Worm (Caenorhabditis elegans) whole organism, L1 larva: Measurements from ENCODE around the gene lrch-1.

ENCODE experiments used
- C04F5.9 ChIP-seq: sonication (generic microtip); optimal IDR thresholded peaks from 2 replicates; lab custom pipeline; 2016; ENCODE audit warnings: missing genetic modification characterization, missing compliant biosample characterization
- C16A3.4 ChIP-seq: fragments of 150-350 bp; optimal IDR thresholded peaks from 2 replicates; lab custom pipeline; 2014; ENCODE audit warnings: missing biosample characterization, missing genetic modification characterization
- C34B4.2 ChIP-seq: sonication (generic microtip); optimal IDR thresholded peaks from 2 replicates; lab custom pipeline; 2017; ENCODE audit warnings: mild to moderate bottlenecking, missing genetic modification characterization, missing compliant biosample characterization
- aly-2 ChIP-seq: fragments of 150-350 bp; optimal IDR thresholded peaks from 2 replicates; lab custom pipeline; 2014; ENCODE audit warnings: missing biosample characterization, missing genetic modification characterization
- blmp-1 ChIP-seq: fragments of 150-350 bp; optimal IDR thresholded peaks from 2 replicates; lab custom pipeline; 2014; ENCODE audit warnings: missing biosample characterization, missing genetic modification characterization
- ceh-8 ChIP-seq: fragments of 200-800 bp; sonication (Bioruptor generic); optimal IDR thresholded peaks from 2 replicates; lab custom pipeline; 2018; ENCODE audit warnings: mild to moderate bottlenecking, missing genetic modification characterization, moderate library complexity, missing compliant biosample characterization
- ceh-82 ChIP-seq, 3 experiments: fragments of 150-350 bp in 1 of 3; sonication (generic microtip) in 2 of 3; optimal IDR thresholded peaks; 2 replicates each; lab custom pipeline; 2014 to 2017; ENCODE audit warnings: missing biosample characterization in 3 of 3, missing genetic modification characterization in 3 of 3
- ces-1 ChIP-seq: fragments of 150-350 bp; optimal IDR thresholded peaks from 2 replicates; lab custom pipeline; 2014; ENCODE audit warnings: missing biosample characterization, missing genetic modification reagents, missing genetic modification characterization
- dsc-1 ChIP-seq: sonication (generic microtip); optimal IDR thresholded peaks from 2 replicates; lab custom pipeline; 2016; ENCODE audit warnings: mild to moderate bottlenecking, missing genetic modification characterization, missing compliant biosample characterization
- efl-1 ChIP-seq, 4 experiments: fragments of 150-350 bp; optimal IDR thresholded peaks in 3 of 4; peaks in 1 of 4; 1 replicate in 1 of 4; 2 replicates in 3 of 4; lab custom pipeline; 2014; ENCODE audit warnings: missing biosample characterization in 2 of 4, missing genetic modification characterization in 2 of 4, missing genetic modification reagents in 2 of 4
- egl-13 ChIP-seq: sonication (generic microtip); optimal IDR thresholded peaks from 2 replicates; lab custom pipeline; 2016; ENCODE audit warnings: missing genotype, missing genetic modification reagents, missing genetic modification characterization, missing compliant biosample characterization
- fkh-8 ChIP-seq: sonication (generic microtip); optimal IDR thresholded peaks from 2 replicates; lab custom pipeline; 2016; ENCODE audit warnings: mild to moderate bottlenecking, missing genetic modification characterization, missing compliant biosample characterization
- fos-1 ChIP-seq: fragments of 150-350 bp; optimal IDR thresholded peaks from 2 replicates; lab custom pipeline; 2014; ENCODE audit warnings: missing biosample characterization, missing genetic modification characterization
- grh-1 ChIP-seq: fragments of 200-800 bp; sonication (Bioruptor generic); IDR thresholded peaks from 2 replicates; pipeline ENCODE4 v1.3.6; 2022; ENCODE audit warnings: missing genetic modification reagents, missing genetic modification characterization, missing compliant biosample characterization
- hlh-4 ChIP-seq: sonication (generic microtip); optimal IDR thresholded peaks from 2 replicates; lab custom pipeline; 2016; ENCODE audit warnings: mild to moderate bottlenecking, missing genetic modification characterization, missing compliant biosample characterization
- hpl-2 ChIP-seq: fragments of 150-350 bp; optimal IDR thresholded peaks from 2 replicates; lab custom pipeline; 2014; ENCODE audit warnings: missing biosample characterization, missing genetic modification reagents, missing genetic modification characterization
- irx-1 ChIP-seq: sonication (generic microtip); optimal IDR thresholded peaks from 2 replicates; lab custom pipeline; 2016; ENCODE audit warnings: missing genetic modification characterization, missing compliant biosample characterization
- jun-1 ChIP-seq: fragments of 150-350 bp; optimal IDR thresholded peaks from 2 replicates; lab custom pipeline; 2014; ENCODE audit warnings: missing biosample characterization, missing genetic modification reagents, missing genetic modification characterization
- lin-35 ChIP-seq, 2 experiments: fragments of 150-350 bp; optimal IDR thresholded peaks; 2 replicates each; lab custom pipeline; 2014; ENCODE audit warnings: missing biosample characterization in 2 of 2, missing genetic modification characterization in 2 of 2, missing genetic modification reagents in 2 of 2
- mdl-1 ChIP-seq, 2 experiments: fragments of 150-350 bp; optimal IDR thresholded peaks; 2 replicates each; lab custom pipeline; 2014 to 2017; ENCODE audit warnings: missing biosample characterization in 2 of 2, missing genetic modification characterization in 2 of 2, inconsistent platforms in 1 of 2
- mef-2 ChIP-seq: fragments of 150-350 bp; optimal IDR thresholded peaks from 2 replicates; lab custom pipeline; 2014; ENCODE audit warnings: missing biosample characterization, missing genetic modification characterization
- mep-1 ChIP-seq: fragments of 150-350 bp; optimal IDR thresholded peaks from 2 replicates; lab custom pipeline; 2014; ENCODE audit warnings: missing biosample characterization, missing genetic modification characterization
- nhr-11 ChIP-seq: fragments of 150-350 bp; optimal IDR thresholded peaks from 2 replicates; lab custom pipeline; 2014; ENCODE audit warnings: missing biosample characterization, missing genetic modification characterization
- nhr-19 ChIP-seq: fragments of 200-800 bp; sonication (Bioruptor generic); conservative IDR thresholded peaks from 2 replicates; pipeline ENCODE4 v1.3.6; 2022; ENCODE audit warnings: missing genetic modification characterization, missing compliant biosample characterization
- nhr-20 ChIP-seq: sonication (generic microtip); optimal IDR thresholded peaks from 2 replicates; lab custom pipeline; 2016; ENCODE audit warnings: mild to moderate bottlenecking, missing genetic modification characterization, missing compliant biosample characterization
- nhr-28 ChIP-seq: fragments of 150-350 bp; optimal IDR thresholded peaks from 2 replicates; lab custom pipeline; 2014; ENCODE audit warnings: missing biosample characterization, missing genetic modification characterization
- nhr-47 ChIP-seq: sonication (generic microtip); optimal IDR thresholded peaks from 2 replicates; lab custom pipeline; 2016; ENCODE audit warnings: mild to moderate bottlenecking, missing genetic modification characterization, moderate library complexity, missing compliant biosample characterization
- nhr-71 ChIP-seq: sonication (generic microtip); optimal IDR thresholded peaks from 2 replicates; lab custom pipeline; 2016; ENCODE audit warnings: mild to moderate bottlenecking, missing genetic modification characterization, moderate library complexity, missing compliant biosample characterization
- nhr-76 ChIP-seq: sonication (generic microtip); optimal IDR thresholded peaks from 2 replicates; lab custom pipeline; 2017; ENCODE audit warnings: missing biosample characterization, missing genetic modification characterization
- nhr-84 ChIP-seq: sonication (generic microtip); optimal IDR thresholded peaks from 2 replicates; lab custom pipeline; 2017; ENCODE audit warnings: missing biosample characterization, missing genetic modification characterization
- nhr-85 ChIP-seq: sonication (generic microtip); peaks from one replicate; lab custom pipeline; 2016; ENCODE audit warnings: missing genetic modification characterization, inconsistent platforms, missing compliant biosample characterization
- pag-3 ChIP-seq: sonication (generic microtip); optimal IDR thresholded peaks from 2 replicates; lab custom pipeline; 2017; ENCODE audit warnings: missing genetic modification characterization, mild to moderate bottlenecking, missing compliant biosample characterization, antibody characterized with exemption, borderline replicate concordance; ENCODE audit not compliant: insufficient read depth
- pax-3 ChIP-seq: fragments of 200-800 bp; sonication (Bioruptor generic); optimal IDR thresholded peaks from 2 replicates; lab custom pipeline; 2018; ENCODE audit warnings: mild to moderate bottlenecking, missing genetic modification characterization, moderate library complexity, missing compliant biosample characterization
- pqm-1 ChIP-seq: sonication (generic microtip); optimal IDR thresholded peaks from 3 replicates; lab custom pipeline; 2017; ENCODE audit warnings: missing biosample characterization, missing genetic modification characterization
- snpc-4 ChIP-seq: fragments of 150-350 bp; optimal IDR thresholded peaks from 2 replicates; lab custom pipeline; 2014; ENCODE audit warnings: missing biosample characterization, missing genetic modification characterization
- sptf-1 ChIP-seq: fragments of 150-350 bp; optimal IDR thresholded peaks from 2 replicates; lab custom pipeline; 2014; ENCODE audit warnings: missing biosample characterization, missing genetic modification characterization
- sup-37 ChIP-seq: fragments of 200-800 bp; sonication (Bioruptor generic); optimal IDR thresholded peaks from 2 replicates; lab custom pipeline; 2018; ENCODE audit warnings: mild to moderate bottlenecking, missing genetic modification characterization, missing compliant biosample characterization
- tbx-2 ChIP-seq: sonication (generic microtip); optimal IDR thresholded peaks from 2 replicates; lab custom pipeline; 2016; ENCODE audit warnings: missing genetic modification characterization, missing compliant biosample characterization
- unc-130 ChIP-seq: fragments of 150-350 bp; optimal IDR thresholded peaks from 2 replicates; lab custom pipeline; 2017; ENCODE audit warnings: missing biosample characterization, missing genetic modification characterization, inconsistent platforms
- zag-1 ChIP-seq: fragments of 150-350 bp; optimal IDR thresholded peaks from 2 replicates; lab custom pipeline; 2014; ENCODE audit warnings: missing biosample characterization, missing genetic modification characterization
- zip-4 ChIP-seq: fragments of 200-800 bp; sonication (Bioruptor generic); optimal IDR thresholded peaks from 2 replicates; lab custom pipeline; 2018; ENCODE audit warnings: mild to moderate bottlenecking, missing genetic modification characterization, moderate library complexity, missing compliant biosample characterization
- ztf-11 ChIP-seq, 2 experiments: sonication (generic microtip); optimal IDR thresholded peaks; 2 replicates each; lab custom pipeline; 2016 to 2017; ENCODE audit warnings: missing genetic modification characterization in 2 of 2, missing biosample characterization in 1 of 2, missing compliant biosample characterization in 1 of 2

The lrch-1 gene

DNA sequence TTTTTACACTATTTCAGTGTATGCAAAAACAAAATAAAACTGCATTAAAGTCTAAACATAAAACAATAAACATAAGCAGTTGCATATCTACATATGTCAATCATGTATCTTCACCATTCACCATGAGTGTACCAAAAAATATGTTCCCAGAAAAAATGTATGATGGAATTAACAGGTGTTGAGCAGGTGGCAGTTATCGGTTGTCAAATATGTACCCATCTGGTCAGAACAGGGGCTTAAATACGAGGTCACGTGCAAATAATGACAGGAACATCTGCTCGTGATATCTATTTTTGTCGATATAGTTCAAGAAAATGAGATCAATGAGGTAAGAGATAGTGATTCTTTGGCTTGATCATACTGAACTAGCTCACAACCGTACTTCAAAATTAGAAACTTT is 42.6 kb upstream of the lrch-1 start (continued):
- TF ChIP-seq irx-1 (tag; lab: Kevin White, UChicago) (no peak), blmp-1 (tag; lab: Kevin White, UChicago) (no peak), grh-1 (GFP tag; lab: Robert Waterston, UW) (no peak), aly-2 (tag; lab: Kevin White, UChicago) (no peak), nhr-28 (tag; lab: Kevin White, UChicago) (no peak), ces-1 (GFP tag; lab: Kevin White, UChicago) (no peak), nhr-84 (tag; lab: Kevin White, UChicago) (no peak), nhr-20 (tag; lab: Kevin White, UChicago) (no peak), nhr-47 (tag; lab: Kevin White, UChicago) (no peak), sup-37 (GFP tag; lab: Kevin White, UChicago) (no peak), zag-1 (tag; lab: Kevin White, UChicago) (no peak), ceh-82 (tag; optimal IDR thresholded peaks at IDR 0.05; lab: Kevin White, UChicago) (no peak), mep-1 (tag; lab: Kevin White, UChicago) (peak; percentile 49), nhr-19 (GFP tag; lab: Robert Waterston, UW) (no peak), hpl-2 (GFP tag; lab: Kevin White, UChicago) (no peak), C34B4.2 (tag; lab: Kevin White, UChicago) (no peak), ceh-8 (GFP tag; lab: Kevin White, UChicago) (no peak), jun-1 (tag; lab: Kevin White, UChicago) (no peak), mef-2 (tag; lab: Kevin White, UChicago) (no peak), ztf-11 (tag; optimal IDR thresholded peaks at IDR 0.05; lab: Kevin White, UChicago) (peak in 1 of 2 experiments; percentile 87), unc-130 (no peak), efl-1 (optimal IDR thresholded peaks at IDR 0.05; lab: Kevin White, UChicago) (no peak), efl-1 (GFP tag; optimal IDR thresholded peaks at IDR 0.05 in 1 of 2; lab: Kevin White, UChicago) (no peak), zip-4 (GFP tag; lab: Kevin White, UChicago) (no peak), egl-13 (no peak), nhr-76 (no peak), mdl-1 (tag; optimal IDR thresholded peaks at IDR 0.05; lab: Kevin White, UChicago) (no peak), pag-3 (tag; lab: Kevin White, UChicago) (no peak), C04F5.9 (tag; lab: Kevin White, UChicago) (no peak), fos-1 (no peak), hlh-4 (tag; lab: Kevin White, UChicago) (no peak), C16A3.4 (no peak), snpc-4 (tag; lab: Kevin White, UChicago) (no peak), fkh-8 (tag; lab: Kevin White, UChicago) (no peak), sptf-1 (tag; lab: Kevin White, UChicago) (no peak), tbx-2 (tag; lab: Kevin White, UChicago) (peak; percentile 47), pqm-1 (tag; lab: Kevin White, UChicago) (no peak), nhr-85 (peak; percentile 57), nhr-11 (tag; lab: Kevin White, UChicago) (no peak)

DNA sequence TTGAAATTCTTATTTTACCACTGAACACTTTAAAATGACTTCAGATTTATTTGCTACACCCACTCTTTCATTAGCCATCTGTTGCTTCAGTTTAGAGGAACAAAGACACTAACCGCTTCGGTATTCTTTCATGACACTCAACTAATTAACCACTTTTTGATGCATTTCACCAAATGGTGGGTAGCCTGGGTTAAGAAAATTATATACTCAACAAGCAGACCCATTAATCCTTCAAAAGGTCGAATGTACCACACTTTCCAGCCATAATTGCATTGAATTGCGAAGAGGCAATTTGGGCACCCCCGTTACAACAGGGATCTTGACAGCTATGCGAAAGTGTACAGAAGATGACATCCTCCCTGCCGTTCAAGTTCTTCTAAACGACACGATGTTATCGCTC is 42.0 kb upstream of the lrch-1 start:
- TF ChIP-seq nhr-84 (tag; lab: Kevin White, UChicago) (no peak), blmp-1 (tag; lab: Kevin White, UChicago) (peak; percentile 20), ztf-11 (tag; optimal IDR thresholded peaks at IDR 0.05; lab: Kevin White, UChicago) (peak in 1 of 2 experiments; percentile 22)

- no peak for TF ChIP-seq pax-3 (tag; lab: Kevin White, UChicago)
- no peak for TF ChIP-seq nhr-71 (tag; lab: Kevin White, UChicago)
- no peak for TF ChIP-seq dsc-1
- TF ChIP-seq lin-35 (GFP tag; optimal IDR thresholded peaks at IDR 0.05; lab: Kevin White, UChicago) = peak in 1 of 2 experiments; percentile 7
- no peak for TF ChIP-seq ceh-82 (tag; optimal IDR thresholded peaks at IDR 0.05; lab: Kevin White, UChicago)
Measured at ce11 chrX:6256969-6257368, 40.5 kb upstream of the lrch-1 start.
